Fruit fly (Drosophila melanogaster): ENCODE results near the gene CG12316.

The CG12316 gene

DNA sequence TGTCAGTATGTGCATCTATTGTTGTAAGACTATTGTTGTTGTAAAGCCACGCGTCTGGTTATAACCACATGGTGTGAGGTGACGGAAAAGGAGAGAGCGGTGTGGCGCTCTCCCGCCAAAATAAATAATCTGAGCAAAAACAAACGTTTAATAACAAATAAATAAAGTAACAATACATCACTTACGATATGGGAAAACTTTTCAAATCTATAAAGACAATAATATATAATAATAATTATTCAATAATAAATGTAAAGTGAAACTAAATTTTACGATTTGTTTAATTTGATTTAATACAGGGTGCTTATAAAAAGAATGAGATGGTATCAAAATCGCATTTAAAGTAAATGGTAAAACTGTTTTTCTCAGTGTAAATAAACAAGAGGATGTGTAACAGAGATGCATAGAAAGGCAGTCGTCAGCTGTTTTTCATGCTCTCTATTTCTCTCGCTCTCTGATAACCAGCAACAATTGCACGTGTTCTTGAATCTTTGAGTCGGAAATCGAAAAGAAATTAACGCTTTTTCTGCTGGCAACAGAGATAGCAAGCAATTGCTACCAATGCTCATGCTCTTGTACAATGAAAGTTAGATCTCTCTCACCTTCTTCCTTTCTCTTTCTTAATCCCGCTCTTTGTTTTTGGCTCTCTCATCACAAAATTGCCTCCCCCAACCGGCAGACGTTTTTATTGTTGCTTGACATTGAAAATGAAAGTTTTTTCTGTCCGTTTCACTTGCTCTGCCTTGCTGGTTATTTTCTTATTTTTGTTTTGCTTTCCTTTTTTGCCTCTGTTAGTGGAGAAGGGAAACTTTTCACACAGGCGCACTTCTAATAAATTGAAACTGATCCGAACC is 37.8 kb downstream of the CG12316 start (continued):
- TF ChIP-seq Hr78 (GFP tag; optimal IDR thresholded peaks at IDR 0.05): peak in 1 of 2 experiments; percentile 81
- TF ChIP-seq Xrp1 (GFP tag; IDR thresholded peaks at IDR 0.05): peak; percentile 94
- no peak; the same call in 1 of the 2 replicates for TF ChIP-seq CG9215 (GFP tag; IDR thresholded peaks at IDR 0.05)
- peak; percentile 97 for TF ChIP-seq vvl (GFP tag; IDR thresholded peaks at IDR 0.05)
- TF ChIP-seq pum (GFP tag; optimal IDR thresholded peaks at IDR 0.05): no peak
- TF ChIP-seq Six4 (GFP tag; optimal IDR thresholded peaks at IDR 0.05): peak; percentile 87
- TF ChIP-seq wek (GFP tag; optimal IDR thresholded peaks at IDR 0.05): no peak
- TF ChIP-seq rib (GFP tag; IDR thresholded peaks at IDR 0.05): no peak; the same call in 1 of the 2 replicates
- peak; percentile 80 for TF ChIP-seq az2 (GFP tag; optimal IDR thresholded peaks at IDR 0.05)
- TF ChIP-seq CG15269 (tag; optimal IDR thresholded peaks at IDR 0.05): peak; percentile 82
- peak; percentile 94 for TF ChIP-seq tap (tag; optimal IDR thresholded peaks at IDR 0.05)
- TF ChIP-seq pb (GFP tag; optimal IDR thresholded peaks at IDR 0.05): peak; percentile 52
- peak; percentile 82 for TF ChIP-seq CG15514 (GFP tag; optimal IDR thresholded peaks at IDR 0.05)
- TF ChIP-seq CG14667 (GFP tag; IDR thresholded peaks at IDR 0.05): peak; percentile 76; the same call in 1 of the 2 replicates
- peak; percentile 38 for TF ChIP-seq CG12155 (GFP tag; optimal IDR thresholded peaks at IDR 0.05)
- peak; percentile 88 for TF ChIP-seq CG9727 (GFP tag; optimal IDR thresholded peaks at IDR 0.05)
- no peak for TF ChIP-seq CG3847 (GFP tag; IDR thresholded peaks at IDR 0.05)
- TF ChIP-seq CG12391 (tag; optimal IDR thresholded peaks at IDR 0.05): peak; percentile 91
- no peak for TF ChIP-seq chif (GFP tag; optimal IDR thresholded peaks at IDR 0.05)
- TF ChIP-seq CG17612 (GFP tag; IDR thresholded peaks at IDR 0.05): no peak
- TF ChIP-seq tna (GFP tag; IDR thresholded peaks at IDR 0.05; ENCODE audit: partially characterized antibody): no peak
- peak; percentile 52 for TF ChIP-seq Ets65A (GFP tag)
- TF ChIP-seq ato (GFP tag; IDR thresholded peaks at IDR 0.05; ENCODE audit: partially characterized antibody): no peak
- TF ChIP-seq CG12769 (tag; optimal IDR thresholded peaks at IDR 0.05): no peak
- peak; percentile 87 for TF ChIP-seq CG4820 (GFP tag; optimal IDR thresholded peaks at IDR 0.05)
- TF ChIP-seq ab (GFP tag; optimal IDR thresholded peaks at IDR 0.05): no peak
- no peak for TF ChIP-seq otp (GFP tag; IDR thresholded peaks at IDR 0.05)
- TF ChIP-seq CG11093 (GFP tag; IDR thresholded peaks at IDR 0.05): no peak; the same call in 2 of the 3 replicates
- peak; percentile 89 for TF ChIP-seq zen (tag; optimal IDR thresholded peaks at IDR 0.05)
- TF ChIP-seq Dip3 (GFP tag; optimal IDR thresholded peaks at IDR 0.05): no peak
- no peak for TF ChIP-seq NC2α (GFP tag; optimal IDR thresholded peaks at IDR 0.05)
- peak; percentile 94 for TF ChIP-seq CG6813 (GFP tag; optimal IDR thresholded peaks at IDR 0.05)
- peak; percentile 80 for TF ChIP-seq CG12104 (GFP tag; optimal IDR thresholded peaks at IDR 0.05)
- no peak; the same call in 1 of the 2 replicates for TF ChIP-seq hbn (GFP tag; IDR thresholded peaks at IDR 0.05; ENCODE audit: partially characterized antibody)
- TF ChIP-seq CG13123 (GFP tag; optimal IDR thresholded peaks at IDR 0.05): peak; percentile 4
- TF ChIP-seq Dref (GFP tag; IDR thresholded peaks at IDR 0.05): no peak
- peak; percentile 13 for TF ChIP-seq CG15479 (GFP tag; optimal IDR thresholded peaks at IDR 0.05)
- TF ChIP-seq CG7928 (GFP tag; optimal IDR thresholded peaks at IDR 0.05): peak; percentile 5
- peak; percentile 47; the same call in 1 of the 2 replicates for TF ChIP-seq sob (GFP tag; IDR thresholded peaks at IDR 0.05)
- TF ChIP-seq Xbp1 (GFP tag; optimal IDR thresholded peaks at IDR 0.05): peak; percentile 66
- TF ChIP-seq CG7556 (GFP tag; optimal IDR thresholded peaks at IDR 0.05): peak; percentile 93
- TF ChIP-seq vnd (GFP tag; IDR thresholded peaks at IDR 0.05; ENCODE audit: partially characterized antibody): no peak
- TF ChIP-seq maf-S (GFP tag; optimal IDR thresholded peaks at IDR 0.05): peak; percentile 15
- peak; percentile 59; the same call in 2 of the 3 replicates for TF ChIP-seq ci (GFP tag; IDR thresholded peaks at IDR 0.05)
- peak; percentile 72 for TF ChIP-seq oc (tag; optimal IDR thresholded peaks at IDR 0.05)
- TF ChIP-seq CG34224 (GFP tag; IDR thresholded peaks at IDR 0.05; ENCODE audit: partially characterized antibody): no peak
- peak; percentile 82 for TF ChIP-seq CG10543 (GFP tag; optimal IDR thresholded peaks at IDR 0.05)
- TF ChIP-seq CG10565 (GFP tag; optimal IDR thresholded peaks at IDR 0.05): peak; percentile 22
